Fruit fly (Drosophila melanogaster) whole organism, larva: ENCODE data around the gene Plc21C.

Experiments
- noc ChIP-seq: fragments of 200-800 bp; sonication (Bioruptor generic); optimal IDR thresholded peaks from 3 replicates; lab custom pipeline; 2019; ENCODE audit warnings: missing biosample characterization, mild to moderate bottlenecking, missing genetic modification characterization, moderate library complexity

The Plc21C gene

dm6 chr2L:305646-306045 lies at the start of gene Plc21C:
Gene Plc21C (plus strand): TSS chr2L:305935.
- TF ChIP-seq noc (tag; lab: Kevin White, UChicago) = peak; percentile 24

dm6 chr2L:267441-268089 lies 38.2 kb upstream of the Plc21C start, which contains the start of gene CG17075:
Gene CG17075 (minus strand): TSS chr2L:267505.
- TF ChIP-seq noc (tag; lab: Kevin White, UChicago) = peak; percentile 68

- TF ChIP-seq noc (tag; lab: Kevin White, UChicago) = no peak
These were observed 36.9 kb upstream of the Plc21C start, which contains the start of gene CG3345 for dm6 chr2L:268788-269187. Gene CG3345 (plus strand): TSS chr2L:269088.

DNA sequence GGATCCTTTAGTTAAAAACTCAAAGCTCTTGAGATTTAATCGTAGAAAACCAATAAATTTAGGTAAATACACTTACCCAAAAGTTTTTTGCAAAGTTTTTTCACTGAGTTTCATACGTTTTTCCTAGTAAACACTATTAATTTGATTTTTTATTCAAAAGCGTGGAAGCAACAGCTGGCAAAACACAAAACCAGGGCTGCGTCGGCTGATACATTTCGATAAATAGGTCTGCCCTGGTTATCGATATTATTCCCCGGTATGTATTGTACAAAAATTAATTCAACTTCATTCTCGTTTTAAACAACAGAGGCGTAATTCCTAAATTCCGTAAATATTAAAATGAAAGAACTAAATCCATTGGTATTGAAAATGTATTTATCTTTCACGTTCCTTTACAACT lies 34.2 kb upstream of the Plc21C start, which contains the start of gene Dus1:
TSS of gene Dus1 (minus strand) at position 192 of the 400 bp plus-strand sequence.
- no peak for TF ChIP-seq noc (tag; lab: Kevin White, UChicago)

DNA sequence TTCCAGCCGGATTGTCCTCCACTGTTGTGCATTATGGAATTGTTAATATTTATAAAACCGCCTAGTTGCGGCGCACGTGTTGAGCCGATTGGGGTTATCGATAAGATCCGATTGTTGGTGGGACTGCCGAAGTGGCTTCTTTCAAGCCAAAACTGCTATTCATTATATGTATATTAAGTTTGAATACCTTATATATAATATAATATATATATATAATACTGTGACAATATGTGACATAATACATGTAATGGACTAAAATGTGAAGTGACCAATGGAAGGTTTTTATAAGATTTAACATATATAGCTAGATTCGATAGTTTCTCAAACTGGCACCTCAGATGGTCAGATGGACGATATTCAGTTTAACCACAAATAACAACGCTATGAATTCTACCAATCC lies 32.1 kb upstream of the Plc21C start, which contains the start of the genes mbm and CG11555:
TSS of gene mbm (minus strand) at position 113 of the 400 bp plus-strand sequence.
TSS of gene CG11555 (plus strand) at position 234 of the 400 bp plus-strand sequence.
- no peak for TF ChIP-seq noc (tag; lab: Kevin White, UChicago)

DNA sequence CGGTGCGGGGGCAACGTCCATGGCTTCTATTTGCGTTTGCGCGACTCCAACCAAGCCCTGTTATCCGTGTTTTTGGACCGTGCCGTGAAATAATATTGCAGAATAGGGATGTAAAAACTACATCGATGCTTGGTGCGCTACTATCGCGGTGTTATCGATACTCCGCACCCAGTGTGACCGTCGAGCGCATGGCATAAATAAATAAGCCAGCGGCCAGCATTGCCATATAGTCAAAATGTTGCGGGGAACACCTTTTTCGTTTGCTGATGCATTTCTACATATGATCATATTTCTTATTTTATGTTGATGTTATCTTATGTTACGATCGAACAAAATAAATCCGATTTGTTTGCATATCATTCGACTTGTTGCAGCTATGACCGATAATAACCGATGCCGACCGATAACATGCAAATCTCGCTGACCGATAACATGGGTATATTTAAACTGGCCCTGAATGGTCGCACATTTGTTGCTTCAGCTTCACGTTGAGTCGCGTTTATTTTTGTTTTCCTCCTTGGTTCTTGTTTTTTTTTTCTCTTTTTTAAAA lies 28.5 kb upstream of the Plc21C start, which contains the start of gene smo:
TSS of gene smo (plus strand) at position 461 of the 550 bp plus-strand sequence.
- no peak for TF ChIP-seq noc (tag; lab: Kevin White, UChicago)

- no peak for TF ChIP-seq noc (tag; lab: Kevin White, UChicago)
These were observed 27.6 kb upstream of the Plc21C start, which contains the start of gene CG17078 for dm6 chr2L:278134-278533. Gene CG17078 (minus strand): TSS chr2L:278234.

DNA sequence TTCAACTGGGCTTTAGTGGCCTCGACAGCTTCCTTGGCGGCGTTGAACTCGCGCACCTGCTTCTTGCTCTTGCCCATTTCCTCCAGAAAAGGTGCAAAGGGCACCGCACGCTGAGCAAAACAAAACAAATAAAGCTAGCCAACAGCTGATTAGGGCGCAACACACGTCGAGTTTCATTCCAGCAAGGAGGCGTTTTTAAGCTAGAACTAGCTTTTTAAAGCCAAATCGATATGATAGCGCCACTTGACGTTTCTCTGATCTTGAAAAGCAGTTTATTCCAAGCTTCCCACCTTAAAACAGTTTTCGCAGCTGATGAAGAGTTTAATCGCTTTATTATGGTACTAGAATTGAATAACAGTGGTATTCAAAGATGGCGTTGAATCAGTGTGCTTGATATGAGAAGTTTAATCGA lies 22.7 kb upstream of the Plc21C start, which contains the start of gene CG11601:
TSS of gene CG11601 (minus strand) at position 199 of the 412 bp plus-strand sequence.
- no peak for TF ChIP-seq noc (tag; lab: Kevin White, UChicago)

- peak; percentile 59 for TF ChIP-seq noc (tag; lab: Kevin White, UChicago)
These were observed 20.1 kb upstream of the Plc21C start for dm6 chr2L:285596-286023.

DNA sequence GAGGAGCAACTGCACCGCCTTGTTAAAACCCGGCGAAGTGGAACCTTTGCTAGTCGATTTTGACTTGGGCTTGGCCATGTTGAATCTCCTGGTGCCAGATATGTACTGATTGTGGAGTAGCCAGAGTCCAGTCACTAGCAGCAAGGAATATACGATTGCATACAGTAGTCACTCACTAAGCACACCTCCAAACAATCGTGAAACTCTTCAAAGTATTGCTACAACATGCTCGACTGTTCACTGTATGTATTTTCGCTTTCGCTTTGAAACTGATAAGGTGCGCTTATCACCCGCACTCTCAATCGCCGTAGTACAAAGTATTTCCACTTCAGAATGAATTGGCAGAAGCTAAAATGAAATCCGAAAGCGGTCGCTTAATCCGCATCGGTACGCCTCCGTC lies 19.3 kb upstream of the Plc21C start:
- peak; percentile 82 for TF ChIP-seq noc (tag; lab: Kevin White, UChicago)

DNA sequence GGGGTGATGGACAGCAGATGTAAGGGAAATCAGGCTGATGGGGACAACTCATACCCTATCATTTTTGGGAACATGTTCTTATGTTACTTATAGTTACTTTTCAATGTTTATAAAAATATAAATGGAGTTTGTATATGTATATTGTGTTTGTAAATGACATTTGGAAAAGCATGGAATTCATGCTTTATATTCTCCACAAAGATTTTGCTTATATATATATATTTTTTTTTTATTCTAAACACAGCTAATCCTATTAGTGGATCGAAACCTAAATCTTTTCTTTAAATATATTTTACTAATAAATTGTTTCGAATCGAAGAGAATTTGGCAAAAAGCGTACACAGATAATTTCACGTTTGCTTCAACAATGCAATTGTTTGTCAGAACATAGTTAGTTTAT lies 16.7 kb upstream of the Plc21C start, which contains the start of gene Amnionless:
TSS of gene Amnionless (minus strand) at position 101 of the 400 bp plus-strand sequence.
- no peak for TF ChIP-seq noc (tag; lab: Kevin White, UChicago)

DNA sequence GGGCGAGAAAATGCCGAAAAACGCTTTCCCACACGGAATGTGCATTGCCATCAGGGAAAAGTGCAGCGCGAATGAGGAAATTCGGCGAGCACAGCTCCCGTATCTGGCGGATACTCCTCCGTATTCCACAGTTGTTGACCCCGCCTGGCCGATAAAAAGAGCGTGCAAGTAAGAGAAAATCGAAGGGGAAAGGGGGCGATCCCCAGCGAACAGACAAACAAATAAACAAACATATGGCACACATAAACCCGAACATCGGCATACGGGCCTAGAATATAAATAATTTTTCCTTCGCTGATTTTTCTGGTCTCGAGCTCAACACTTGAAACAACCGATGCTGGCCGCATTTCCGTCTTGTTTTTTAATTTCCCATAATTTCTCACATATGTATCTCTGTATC lies 15.4 kb upstream of the Plc21C start:
- no peak for TF ChIP-seq noc (tag; lab: Kevin White, UChicago)

DNA sequence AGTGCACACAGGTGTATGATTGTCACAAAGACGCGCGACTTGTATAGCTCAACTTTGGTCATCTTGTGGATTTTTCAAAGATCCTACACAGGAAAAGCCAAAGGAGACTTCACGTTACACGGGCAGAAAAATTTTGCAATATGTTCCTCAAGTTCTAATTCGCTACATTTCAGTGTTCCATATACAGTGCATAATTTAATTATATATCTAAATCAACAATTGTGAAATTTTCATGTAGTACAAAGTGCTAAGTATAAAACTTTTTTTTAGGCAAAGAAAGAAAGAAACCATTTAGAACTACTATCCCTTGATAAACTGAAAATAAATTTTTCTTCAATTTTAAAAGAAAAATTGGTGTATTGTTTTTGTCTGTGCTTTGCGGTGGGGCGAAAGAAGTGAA lies 14.8 kb upstream of the Plc21C start:
- no peak for TF ChIP-seq noc (tag; lab: Kevin White, UChicago)

dm6 chr2L:291657-292056 lies 14.1 kb upstream of the Plc21C start, which contains the start of gene CG3625:
Gene CG3625 (minus strand): TSS chr2L:291795.
- no peak for TF ChIP-seq noc (tag; lab: Kevin White, UChicago)

DNA sequence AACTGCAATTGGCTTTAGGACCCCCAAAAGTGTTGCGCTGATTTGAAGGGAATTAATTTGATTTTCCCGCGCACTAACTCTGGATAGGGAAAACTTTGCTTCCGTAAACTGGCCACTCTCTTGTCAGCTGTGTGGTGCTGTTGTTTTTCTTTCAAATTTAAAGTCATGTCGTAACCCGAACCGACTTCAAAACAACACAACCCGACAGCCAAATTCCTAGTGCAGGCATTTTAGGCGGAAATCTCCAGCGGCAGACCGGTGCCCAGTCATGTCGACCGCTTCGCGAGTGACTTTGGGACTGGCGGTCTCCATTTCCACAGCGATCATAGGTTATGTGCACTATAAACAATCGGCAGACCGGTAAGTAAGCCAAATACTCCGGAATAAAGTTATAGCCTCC lies 13.4 kb upstream of the Plc21C start, which contains the start of gene CG11562:
TSS of gene CG11562 (plus strand) at position 119 of the 400 bp plus-strand sequence.
- TF ChIP-seq noc (tag; lab: Kevin White, UChicago) = no peak
